Worm (Caenorhabditis elegans) whole organism, mixed stage, embryonic: ENCODE data around the gene C23H4.8.

Experiments used
- M03D4.4 ChIP-seq: sonication (generic microtip); optimal IDR thresholded peaks from 2 replicates; lab custom pipeline; 2017; ENCODE audit warnings: mild to moderate bottlenecking, missing genetic modification characterization, missing compliant biosample characterization
- bed-3 ChIP-seq: fragments of 200-800 bp; sonication (Bioruptor generic); optimal IDR thresholded peaks from 3 replicates; lab custom pipeline; 2018; ENCODE audit warnings: mild to moderate bottlenecking, missing genetic modification characterization, moderate library complexity, missing compliant biosample characterization
- ceh-39 ChIP-seq: fragments of 150-350 bp; optimal IDR thresholded peaks from 2 replicates; lab custom pipeline; 2014; ENCODE audit warnings: missing biosample characterization, missing genetic modification characterization
- ceh-83 ChIP-seq: fragments of 200-800 bp; sonication (Bioruptor generic); optimal IDR thresholded peaks from 2 replicates; lab custom pipeline; 2018; ENCODE audit warnings: mild to moderate bottlenecking, missing genetic modification characterization, missing compliant biosample characterization
- ces-1 ChIP-seq: fragments of 150-350 bp; optimal IDR thresholded peaks from 2 replicates; lab custom pipeline; 2014; ENCODE audit warnings: missing biosample characterization, missing genetic modification reagents, missing genetic modification characterization
- cnd-1 ChIP-seq: fragments of 200-800 bp; sonication (Bioruptor generic); optimal IDR thresholded peaks from 2 replicates; lab custom pipeline; 2018; ENCODE audit warnings: mild to moderate bottlenecking, missing genetic modification characterization, missing compliant biosample characterization
- drap-1 ChIP-seq: fragments of 200-800 bp; sonication (Bioruptor generic); optimal IDR thresholded peaks from 3 replicates; lab custom pipeline; 2018; ENCODE audit warnings: mild to moderate bottlenecking, missing genetic modification characterization, missing compliant biosample characterization
- elt-1 ChIP-seq: sonication (generic microtip); optimal IDR thresholded peaks from 2 replicates; lab custom pipeline; 2017; ENCODE audit warnings: missing genetic modification characterization, mild to moderate bottlenecking, missing compliant biosample characterization, antibody characterized with exemption, moderate library complexity, borderline replicate concordance; ENCODE audit not compliant: insufficient read depth
- elt-3 ChIP-seq: fragments of 150-350 bp; optimal IDR thresholded peaks from 2 replicates; lab custom pipeline; 2014; ENCODE audit warnings: missing biosample characterization, missing genetic modification characterization
- flh-1 ChIP-seq: fragments of 200-800 bp; sonication (Bioruptor generic); optimal IDR thresholded peaks from 2 replicates; lab custom pipeline; 2018; ENCODE audit warnings: mild to moderate bottlenecking, missing genetic modification characterization, moderate library complexity, missing compliant biosample characterization
- ham-2 ChIP-seq: fragments of 200-800 bp; sonication (Bioruptor generic); optimal IDR thresholded peaks from 2 replicates; lab custom pipeline; 2018; ENCODE audit warnings: mild to moderate bottlenecking, missing genetic modification characterization, missing compliant biosample characterization
- lin-13 ChIP-seq: fragments of 150-350 bp; optimal IDR thresholded peaks from 2 replicates; lab custom pipeline; 2014; ENCODE audit warnings: missing biosample characterization, missing genetic modification characterization
- lin-32 ChIP-seq: fragments of 200-800 bp; sonication (Bioruptor generic); optimal IDR thresholded peaks from 2 replicates; lab custom pipeline; 2018; ENCODE audit warnings: mild to moderate bottlenecking, missing genetic modification characterization, missing compliant biosample characterization
- lsy-2 ChIP-seq: fragments of 150-350 bp; optimal IDR thresholded peaks from 2 replicates; lab custom pipeline; 2014; ENCODE audit warnings: missing biosample characterization, missing genetic modification characterization
- mab-5 ChIP-seq: fragments of 150-350 bp; optimal IDR thresholded peaks from 2 replicates; lab custom pipeline; 2014; ENCODE audit warnings: missing biosample characterization, missing genetic modification characterization
- mep-1 ChIP-seq: fragments of 150-350 bp; optimal IDR thresholded peaks from 2 replicates; lab custom pipeline; 2017; ENCODE audit warnings: missing biosample characterization, missing genetic modification reagents, missing genetic modification characterization, inconsistent platforms
- mls-2 ChIP-seq: sonication (generic microtip); optimal IDR thresholded peaks from 2 replicates; lab custom pipeline; 2016; ENCODE audit warnings: mild to moderate bottlenecking, missing genetic modification characterization, moderate library complexity, missing compliant biosample characterization
- nhr-12 ChIP-seq: fragments of 150-350 bp; optimal IDR thresholded peaks from 2 replicates; lab custom pipeline; 2014; ENCODE audit warnings: missing biosample characterization, missing genetic modification characterization
- nhr-2 ChIP-seq: fragments of 150-350 bp; optimal IDR thresholded peaks from 2 replicates; lab custom pipeline; 2014; ENCODE audit warnings: missing biosample characterization, missing genetic modification characterization
- nhr-237 ChIP-seq: fragments of 150-350 bp; optimal IDR thresholded peaks from 2 replicates; lab custom pipeline; 2014; ENCODE audit warnings: missing biosample characterization, missing genetic modification characterization
- nhr-28 ChIP-seq: fragments of 150-350 bp; optimal IDR thresholded peaks from 2 replicates; lab custom pipeline; 2014; ENCODE audit warnings: missing biosample characterization, missing genetic modification characterization
- pha-4 ChIP-seq: fragments of 150-350 bp; optimal IDR thresholded peaks from 2 replicates; lab custom pipeline; 2018; ENCODE audit warnings: missing biosample characterization, missing genetic modification reagents, missing genetic modification characterization
- sem-2 ChIP-seq: fragments of 200-800 bp; sonication (Bioruptor generic); optimal IDR thresholded peaks from 2 replicates; lab custom pipeline; 2018; ENCODE audit warnings: mild to moderate bottlenecking, missing genetic modification characterization, missing compliant biosample characterization
- snpc-4 ChIP-seq: fragments of 150-350 bp; optimal IDR thresholded peaks from 2 replicates; lab custom pipeline; 2014; ENCODE audit warnings: missing biosample characterization, missing genetic modification characterization
- sptf-1 ChIP-seq: sonication (generic microtip); optimal IDR thresholded peaks from 2 replicates; lab custom pipeline; 2017; ENCODE audit warnings: mild to moderate bottlenecking, missing genetic modification characterization, moderate library complexity, missing compliant biosample characterization
- tbx-8 ChIP-seq: fragments of 200-800 bp; sonication (Bioruptor generic); optimal IDR thresholded peaks from 2 replicates; lab custom pipeline; 2018; ENCODE audit warnings: mild to moderate bottlenecking, missing genetic modification characterization, moderate library complexity, missing compliant biosample characterization
- unc-120 ChIP-seq: sonication (generic microtip); optimal IDR thresholded peaks from 2 replicates; lab custom pipeline; 2017; ENCODE audit warnings: missing genetic modification characterization, missing compliant biosample characterization; ENCODE audit not compliant: poor library complexity, severe bottlenecking
- unc-39 ChIP-seq: fragments of 150-350 bp; optimal IDR thresholded peaks from 2 replicates; lab custom pipeline; 2014; ENCODE audit warnings: missing biosample characterization, missing genetic modification characterization
- zip-8 ChIP-seq: fragments of 150-350 bp; optimal IDR thresholded peaks from 2 replicates; lab custom pipeline; 2014; ENCODE audit warnings: missing biosample characterization, missing genetic modification characterization
- ztf-11 ChIP-seq: fragments of 150-350 bp; optimal IDR thresholded peaks from 2 replicates; lab custom pipeline; 2014; ENCODE audit warnings: missing biosample characterization, missing genetic modification characterization

The C23H4.8 gene

DNA sequence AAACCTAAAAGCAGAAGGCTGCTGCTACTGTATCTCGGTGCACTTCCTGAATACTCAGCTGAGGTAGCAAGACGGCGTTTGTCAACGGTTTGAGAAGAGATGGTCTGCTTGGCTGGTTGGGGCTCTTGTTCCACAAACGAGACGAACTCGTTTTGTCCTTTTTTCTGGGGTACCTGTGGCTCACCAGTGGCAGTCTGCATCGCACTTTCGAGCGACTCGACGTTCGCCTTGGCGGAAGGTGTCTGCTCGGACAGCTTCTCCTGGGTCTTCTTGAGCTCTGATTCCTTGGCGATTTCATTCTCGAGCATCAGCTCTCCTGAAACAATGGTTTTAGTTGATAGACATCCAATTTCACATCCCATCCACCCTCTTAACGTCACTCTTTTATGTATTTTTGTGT lies 15.6 kb upstream of the C23H4.8 start:
- no peak for TF ChIP-seq mep-1
- TF ChIP-seq bed-3 (GFP tag; lab: Kevin White, UChicago), result no peak
- TF ChIP-seq unc-39, result no peak
- TF ChIP-seq unc-120 (tag; lab: Kevin White, UChicago), result no peak
- TF ChIP-seq ceh-83 (GFP tag; lab: Kevin White, UChicago), result no peak
- no peak for TF ChIP-seq tbx-8 (GFP tag; lab: Kevin White, UChicago)
- TF ChIP-seq lsy-2 (tag; lab: Kevin White, UChicago), result no peak
- no peak for TF ChIP-seq lin-13
- TF ChIP-seq elt-3, result no peak
- no peak for TF ChIP-seq flh-1 (GFP tag; lab: Kevin White, UChicago)
- TF ChIP-seq nhr-12 (tag; lab: Kevin White, UChicago), result no peak
- TF ChIP-seq drap-1 (GFP tag; lab: Kevin White, UChicago), result no peak
- TF ChIP-seq pha-4 (tag; lab: Kevin White, UChicago), result no peak
- no peak for TF ChIP-seq lin-32
- TF ChIP-seq ztf-11, result no peak
- no peak for TF ChIP-seq nhr-2 (tag; lab: Kevin White, UChicago)
- TF ChIP-seq mls-2, result no peak
- no peak for TF ChIP-seq nhr-237

DNA sequence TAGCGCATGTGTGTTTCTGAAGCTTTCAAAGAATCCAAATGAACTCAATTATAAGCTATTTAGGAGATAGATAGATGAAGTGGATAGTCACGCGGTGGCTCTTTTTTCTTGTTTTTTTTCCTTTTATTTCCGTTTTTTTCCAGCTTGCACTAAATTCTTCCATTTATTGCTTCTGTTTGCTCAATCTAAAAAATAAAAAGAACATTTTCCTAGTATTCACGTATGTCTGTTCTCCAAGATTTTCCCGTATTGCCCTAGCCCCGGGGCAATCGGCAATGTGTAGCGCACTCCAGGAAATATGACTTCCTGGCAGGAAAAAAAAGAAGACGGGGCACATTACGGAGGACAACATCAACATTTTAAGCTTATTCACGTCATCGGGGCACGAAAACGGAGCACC lies 15.2 kb upstream of the C23H4.8 start:
- no peak for TF ChIP-seq mls-2
- no peak for TF ChIP-seq ham-2 (GFP tag; lab: Kevin White, UChicago)
- TF ChIP-seq tbx-8 (GFP tag; lab: Kevin White, UChicago), result no peak
- no peak for TF ChIP-seq nhr-28
- TF ChIP-seq ces-1 (GFP tag; lab: Kevin White, UChicago), result peak; percentile 32
- no peak for TF ChIP-seq elt-1
- TF ChIP-seq M03D4.4, result no peak

DNA sequence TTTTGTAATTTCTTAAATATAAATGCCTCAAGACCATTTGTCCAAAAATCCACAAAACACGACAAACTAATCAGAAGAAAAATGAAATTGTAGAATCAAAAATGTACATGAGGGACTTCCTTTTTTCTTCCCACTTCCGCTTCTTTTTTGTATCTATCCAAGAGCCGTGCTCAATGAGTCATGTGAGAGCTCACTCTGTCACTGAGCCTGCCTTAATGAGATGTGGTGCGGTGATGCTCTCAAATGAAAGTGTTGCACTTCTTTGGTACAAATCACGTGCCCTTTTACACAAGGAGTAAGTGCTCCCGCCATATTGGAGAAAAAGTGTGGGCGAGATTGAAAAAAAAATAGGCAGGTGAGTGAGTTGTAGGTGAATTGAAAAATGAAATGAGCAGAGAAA lies 12.7 kb upstream of the C23H4.8 start:
- TF ChIP-seq sem-2 (GFP tag; lab: Kevin White, UChicago), result no peak
- TF ChIP-seq mep-1, result no peak
- no peak for TF ChIP-seq elt-3
- no peak for TF ChIP-seq elt-1
- no peak for TF ChIP-seq ham-2 (GFP tag; lab: Kevin White, UChicago)
- TF ChIP-seq zip-8 (tag; lab: Kevin White, UChicago), result no peak
- no peak for TF ChIP-seq unc-39
- no peak for TF ChIP-seq cnd-1
- no peak for TF ChIP-seq lin-32
- no peak for TF ChIP-seq nhr-2 (tag; lab: Kevin White, UChicago)
- no peak for TF ChIP-seq ceh-83 (GFP tag; lab: Kevin White, UChicago)
- TF ChIP-seq drap-1 (GFP tag; lab: Kevin White, UChicago), result no peak
- no peak for TF ChIP-seq ceh-39 (tag; lab: Kevin White, UChicago)

DNA sequence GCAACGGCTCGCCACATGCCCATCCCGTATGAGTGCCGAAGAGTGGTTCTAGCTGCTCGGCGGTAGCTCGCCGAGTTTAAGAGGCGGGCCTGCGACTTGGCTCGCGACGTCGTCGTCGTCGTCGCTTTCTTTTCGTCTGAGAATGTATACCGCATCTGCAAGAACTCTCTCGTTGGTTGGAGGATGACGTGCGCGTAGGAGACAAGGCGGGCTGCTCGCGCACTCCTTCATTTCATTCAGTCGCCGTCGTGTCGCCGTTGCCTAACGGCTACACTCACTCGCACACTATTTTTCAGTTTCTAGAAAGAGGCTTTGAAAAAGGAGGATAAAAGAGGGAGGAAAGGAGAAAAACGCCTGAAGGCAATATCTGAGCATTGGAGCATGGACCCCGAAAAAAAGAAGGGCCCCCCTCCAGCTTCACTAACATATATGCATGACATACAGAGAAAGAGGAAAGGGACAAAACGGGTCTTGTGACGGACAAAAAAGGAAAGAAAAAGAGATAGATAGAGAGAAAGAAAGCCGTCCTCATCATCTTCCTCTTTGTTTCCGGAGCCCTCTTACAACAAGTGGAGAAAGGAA lies 11.5 kb upstream of the C23H4.8 start:
- TF ChIP-seq ces-1 (GFP tag; lab: Kevin White, UChicago) (peak; percentile 51), sptf-1 (tag; lab: Kevin White, UChicago) (peak; percentile 54), ceh-83 (GFP tag; lab: Kevin White, UChicago) (no peak), unc-120 (tag; lab: Kevin White, UChicago) (no peak), mls-2 (peak; percentile 11), mep-1 (peak; percentile 33), ztf-11 (no peak), snpc-4 (tag; lab: Kevin White, UChicago) (no peak)

DNA sequence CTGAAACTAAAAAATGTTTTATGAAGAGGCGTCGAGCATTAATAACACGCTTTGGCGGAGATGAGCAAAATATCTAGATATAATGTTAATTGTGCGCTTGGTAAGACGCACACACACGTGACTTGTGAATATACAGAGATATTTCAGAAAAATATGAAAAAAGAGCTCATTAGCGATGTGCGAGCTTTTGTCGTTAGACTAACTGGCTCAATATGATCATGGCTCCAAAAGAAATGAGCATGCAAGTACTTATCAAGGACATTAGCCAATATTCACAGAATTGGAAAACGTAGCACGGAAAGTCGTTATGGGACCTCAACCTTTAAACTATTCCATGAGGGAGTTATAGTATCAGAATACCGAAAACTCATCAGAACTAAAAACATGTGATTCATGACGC lies 10.0 kb upstream of the C23H4.8 start:
- TF ChIP-seq pha-4 (tag; lab: Kevin White, UChicago) (no peak), mab-5 (tag; lab: Kevin White, UChicago) (no peak), lsy-2 (tag; lab: Kevin White, UChicago) (no peak), flh-1 (GFP tag; lab: Kevin White, UChicago) (no peak), mls-2 (no peak), sptf-1 (tag; lab: Kevin White, UChicago) (no peak)
- TF ChIP-seq, all 35 proteins: peak for 0
